Worm (Caenorhabditis elegans) whole organism, young adult: Measurements from ENCODE around the gene mks-2.

Experiments
- B0035.1 ChIP-seq: sonication (generic microtip); optimal IDR thresholded peaks from 2 replicates; lab custom pipeline; 2016; ENCODE audit warnings: missing genetic modification characterization, mild to moderate bottlenecking, missing compliant biosample characterization, missing genotype, missing genetic modification reagents
- D2030.7 ChIP-seq: fragments of 200-800 bp; sonication (Bioruptor generic); IDR thresholded peaks from 2 replicates; pipeline ENCODE4 v1.3.6; 2022; ENCODE audit warnings: missing genetic modification reagents, missing genetic modification characterization, missing compliant biosample characterization
- F23B12.7 ChIP-seq: sonication (generic microtip); optimal IDR thresholded peaks from 2 replicates; lab custom pipeline; 2017; ENCODE audit warnings: missing genetic modification characterization, mild to moderate bottlenecking, missing compliant biosample characterization, antibody characterized with exemption, moderate library complexity; ENCODE audit not compliant: insufficient read depth
- F33H1.4 ChIP-seq: fragments of 200-800 bp; sonication (Bioruptor generic); IDR thresholded peaks from 2 replicates; pipeline ENCODE4 v1.3.6; 2022; ENCODE audit warnings: missing genetic modification reagents, missing genetic modification characterization, missing compliant biosample characterization
- F37B4.10 ChIP-seq: fragments of 200-800 bp; sonication (Bioruptor generic); IDR thresholded peaks from 2 replicates; pipeline ENCODE4 v1.3.6; 2022; ENCODE audit warnings: missing genetic modification characterization, missing compliant biosample characterization
- F49E8.2 ChIP-seq: sonication (generic microtip); optimal IDR thresholded peaks from 3 replicates; lab custom pipeline; 2017; ENCODE audit warnings: missing genetic modification characterization, mild to moderate bottlenecking, missing compliant biosample characterization, antibody characterized with exemption, moderate library complexity; ENCODE audit not compliant: insufficient read depth
- F52B5.7 ChIP-seq: sonication (generic microtip); optimal IDR thresholded peaks from 2 replicates; lab custom pipeline; 2016; ENCODE audit warnings: mild to moderate bottlenecking, missing genetic modification characterization, missing compliant biosample characterization
- F55B11.4 ChIP-seq: sonication (generic microtip); optimal IDR thresholded peaks from 2 replicates; lab custom pipeline; 2016; ENCODE audit warnings: missing compliant biosample characterization, missing genetic modification characterization, borderline replicate concordance; ENCODE audit not compliant: insufficient read depth
- F57C9.4 ChIP-seq: sonication (generic microtip); optimal IDR thresholded peaks from 2 replicates; lab custom pipeline; 2017; ENCODE audit warnings: mild to moderate bottlenecking, missing genetic modification characterization, missing compliant biosample characterization
- T07F8.4 ChIP-seq: sonication (generic microtip); optimal IDR thresholded peaks from 2 replicates; lab custom pipeline; 2016; ENCODE audit warnings: mild to moderate bottlenecking, missing genetic modification characterization, moderate library complexity, missing compliant biosample characterization
- ZK185.1 ChIP-seq: sonication (generic microtip); optimal IDR thresholded peaks from 2 replicates; lab custom pipeline; 2016; ENCODE audit warnings: mild to moderate bottlenecking, missing genetic modification characterization, missing compliant biosample characterization; ENCODE audit not compliant: poor library complexity, severe bottlenecking
- akir-1 ChIP-seq: fragments of 200-800 bp; sonication (Bioruptor generic); optimal IDR thresholded peaks from 2 replicates; lab custom pipeline; 2018; ENCODE audit warnings: mild to moderate bottlenecking, missing genetic modification characterization, moderate library complexity, missing compliant biosample characterization
- ama-1 ChIP-seq, 3 experiments: fragments of 150-350 bp in 1 of 3; sonication (generic microtip) in 2 of 3; optimal IDR thresholded peaks; 2 replicates each; lab custom pipeline; 2014 to 2018; ENCODE audit warnings: missing biosample characterization in 2 of 3, missing genetic modification characterization in 2 of 3, missing genetic modification reagents in 2 of 3
- aptf-3 ChIP-seq: fragments of 200-800 bp; sonication (Bioruptor generic); IDR thresholded peaks from 2 replicates; pipeline ENCODE4 v1.3.6; 2022; ENCODE audit warnings: missing genetic modification characterization, missing compliant biosample characterization
- athp-1 ChIP-seq: sonication (generic microtip); optimal IDR thresholded peaks from 2 replicates; lab custom pipeline; 2017; ENCODE audit warnings: mild to moderate bottlenecking, missing genetic modification characterization, missing compliant biosample characterization
- attf-3 ChIP-seq: fragments of 200-800 bp; sonication (Bioruptor generic); conservative IDR thresholded peaks from 2 replicates; pipeline ENCODE4 v1.3.6; 2022; ENCODE audit warnings: missing genetic modification reagents, missing genetic modification characterization, missing compliant biosample characterization
- attf-5 ChIP-seq: fragments of 200-800 bp; sonication (Bioruptor generic); optimal IDR thresholded peaks from 2 replicates; lab custom pipeline; 2018; ENCODE audit warnings: mild to moderate bottlenecking, missing genetic modification characterization, missing compliant biosample characterization
- cebp-1 ChIP-seq, 2 experiments: fragments of 200-800 bp in 1 of 2; sonication (Bioruptor generic) in 1 of 2; sonication (generic microtip) in 1 of 2; IDR thresholded peaks in 1 of 2; optimal IDR thresholded peaks in 1 of 2; 2 replicates each; pipeline versions ENCODE4 v1.3.6 to Lab custom; 2017 to 2022; ENCODE audit warnings: missing compliant biosample characterization in 2 of 2, missing genetic modification characterization in 2 of 2, mild to moderate bottlenecking in 1 of 2, missing genetic modification reagents in 1 of 2, moderate library complexity in 1 of 2
- cebp-2 ChIP-seq: fragments of 200-800 bp; sonication (Bioruptor generic); IDR thresholded peaks from 2 replicates; pipeline ENCODE4 v1.3.6; 2022; ENCODE audit warnings: missing genetic modification characterization, missing compliant biosample characterization
- ceh-58 ChIP-seq: fragments of 200-800 bp; sonication (Bioruptor generic); IDR thresholded peaks from 2 replicates; pipeline ENCODE4 v1.3.6; 2022; ENCODE audit warnings: missing genetic modification characterization, missing compliant biosample characterization
- ceh-79 ChIP-seq: sonication (generic microtip); optimal IDR thresholded peaks from 2 replicates; lab custom pipeline; 2017; ENCODE audit warnings: mild to moderate bottlenecking, missing genetic modification characterization, missing compliant biosample characterization
- die-1 ChIP-seq: sonication (generic microtip); optimal IDR thresholded peaks from 2 replicates; lab custom pipeline; 2016; ENCODE audit warnings: missing genotype, mild to moderate bottlenecking, missing genetic modification characterization, missing compliant biosample characterization
- dox-1 ChIP-seq: fragments of 200-800 bp; sonication (Bioruptor generic); IDR thresholded peaks from 2 replicates; pipeline ENCODE4 v1.3.6; 2022; ENCODE audit warnings: missing genetic modification reagents, missing genetic modification characterization, missing compliant biosample characterization
- dpff-1 ChIP-seq: sonication (generic microtip); optimal IDR thresholded peaks from 2 replicates; lab custom pipeline; 2017; ENCODE audit warnings: mild to moderate bottlenecking, missing genetic modification characterization, missing compliant biosample characterization
- efl-1 ChIP-seq: fragments of 150-350 bp; optimal IDR thresholded peaks from 2 replicates; lab custom pipeline; 2014; ENCODE audit warnings: missing biosample characterization, missing genetic modification reagents, missing genetic modification characterization
- hmg-1.2 ChIP-seq: fragments of 200-800 bp; sonication (Bioruptor generic); IDR thresholded peaks from 2 replicates; pipeline ENCODE4 v1.3.6; 2022; ENCODE audit warnings: missing genetic modification reagents, missing genetic modification characterization, missing compliant biosample characterization
- hmg-20 ChIP-seq: fragments of 200-800 bp; sonication (Bioruptor generic); IDR thresholded peaks from 2 replicates; pipeline ENCODE4 v1.3.6; 2022; ENCODE audit warnings: missing genetic modification reagents, missing genetic modification characterization, missing compliant biosample characterization
- lin-40 ChIP-seq: sonication (generic microtip); optimal IDR thresholded peaks from 2 replicates; lab custom pipeline; 2016; ENCODE audit warnings: missing genetic modification characterization, mild to moderate bottlenecking, missing compliant biosample characterization, missing genotype, missing genetic modification reagents
- lin-54 ChIP-seq: fragments of 200-800 bp; sonication (Bioruptor generic); optimal IDR thresholded peaks from 2 replicates; lab custom pipeline; 2018; ENCODE audit warnings: mild to moderate bottlenecking, missing genetic modification characterization, missing compliant biosample characterization
- lir-1 ChIP-seq: fragments of 200-800 bp; sonication (Bioruptor generic); conservative IDR thresholded peaks from 2 replicates; pipeline ENCODE4 v1.3.6; 2022; ENCODE audit warnings: missing genetic modification reagents, missing genetic modification characterization, missing compliant biosample characterization
- madf-10 ChIP-seq: sonication (generic microtip); optimal IDR thresholded peaks from 2 replicates; lab custom pipeline; 2016; ENCODE audit warnings: mild to moderate bottlenecking, missing genetic modification characterization, missing compliant biosample characterization
- madf-8 ChIP-seq: fragments of 200-800 bp; sonication (Bioruptor generic); conservative IDR thresholded peaks from 2 replicates; pipeline ENCODE4 v1.3.6; 2022; ENCODE audit warnings: missing genetic modification reagents, missing genetic modification characterization, missing compliant biosample characterization
- nhr-120 ChIP-seq: fragments of 200-800 bp; sonication (Bioruptor generic); IDR thresholded peaks from 2 replicates; pipeline ENCODE4 v1.3.6; 2022; ENCODE audit warnings: missing genetic modification characterization, missing compliant biosample characterization
- nhr-179 ChIP-seq: sonication (generic microtip); optimal IDR thresholded peaks from 2 replicates; lab custom pipeline; 2016; ENCODE audit warnings: mild to moderate bottlenecking, missing genetic modification characterization, missing compliant biosample characterization
- nhr-80 ChIP-seq: sonication (generic microtip); optimal IDR thresholded peaks from 2 replicates; lab custom pipeline; 2016; ENCODE audit warnings: missing genetic modification characterization, missing compliant biosample characterization
- rec-8 ChIP-seq, 2 experiments: sonication (generic microtip); optimal IDR thresholded peaks; 2 replicates each; lab custom pipeline; 2016; ENCODE audit warnings: mild to moderate bottlenecking in 2 of 2, missing genetic modification characterization in 2 of 2, missing genetic modification reagents in 2 of 2, missing genotype in 2 of 2, missing biosample characterization in 1 of 2, missing compliant biosample characterization in 1 of 2, moderate library complexity in 1 of 2
- repo-1 ChIP-seq: sonication (generic microtip); optimal IDR thresholded peaks from 2 replicates; lab custom pipeline; 2017; ENCODE audit warnings: mild to moderate bottlenecking, missing genetic modification characterization, missing compliant biosample characterization
- snpc-4 ChIP-seq, 5 experiments: fragments of 150-350 bp in 1 of 5; sonication (generic microtip) in 4 of 5; optimal IDR thresholded peaks; 2 replicates each; lab custom pipeline; 2014 to 2018; ENCODE audit warnings: missing genetic modification characterization in 5 of 5, missing biosample characterization in 3 of 5, antibody characterized with exemption in 2 of 5, mild to moderate bottlenecking in 2 of 5, missing compliant biosample characterization in 2 of 5, missing genotype in 2 of 5, moderate library complexity in 2 of 5, missing genetic modification reagents in 1 of 5
- sptf-2 ChIP-seq: fragments of 200-800 bp; sonication (Bioruptor generic); optimal IDR thresholded peaks from 2 replicates; lab custom pipeline; 2018; ENCODE audit warnings: mild to moderate bottlenecking, missing genetic modification characterization, missing compliant biosample characterization
- tbp1 ChIP-seq: fragments of 200-800 bp; sonication (Bioruptor generic); optimal IDR thresholded peaks from 2 replicates; lab custom pipeline; 2018; ENCODE audit warnings: mild to moderate bottlenecking, missing genetic modification characterization, missing compliant biosample characterization
- tbx-9 ChIP-seq: sonication (generic microtip); optimal IDR thresholded peaks from 2 replicates; lab custom pipeline; 2016; ENCODE audit warnings: borderline replicate concordance, missing genetic modification characterization, inconsistent platforms, missing compliant biosample characterization
- tlf-1 ChIP-seq: fragments of 200-800 bp; sonication (Bioruptor generic); optimal IDR thresholded peaks from 2 replicates; lab custom pipeline; 2018; ENCODE audit warnings: mild to moderate bottlenecking, missing genetic modification characterization, missing compliant biosample characterization
- zfh-2 ChIP-seq: fragments of 200-800 bp; sonication (Bioruptor generic); conservative IDR thresholded peaks from 2 replicates; pipeline ENCODE4 v1.3.6; 2022; ENCODE audit warnings: missing genetic modification reagents, missing genetic modification characterization, missing compliant biosample characterization
- zim-3 ChIP-seq: sonication (generic microtip); optimal IDR thresholded peaks from 2 replicates; lab custom pipeline; 2017; ENCODE audit warnings: mild to moderate bottlenecking, missing genetic modification characterization, moderate library complexity, missing compliant biosample characterization
- ztf-25 ChIP-seq: fragments of 200-800 bp; sonication (Bioruptor generic); IDR thresholded peaks from 2 replicates; pipeline ENCODE4 v1.3.6; 2022; ENCODE audit warnings: missing genetic modification reagents, missing genetic modification characterization, missing compliant biosample characterization

The mks-2 gene

DNA sequence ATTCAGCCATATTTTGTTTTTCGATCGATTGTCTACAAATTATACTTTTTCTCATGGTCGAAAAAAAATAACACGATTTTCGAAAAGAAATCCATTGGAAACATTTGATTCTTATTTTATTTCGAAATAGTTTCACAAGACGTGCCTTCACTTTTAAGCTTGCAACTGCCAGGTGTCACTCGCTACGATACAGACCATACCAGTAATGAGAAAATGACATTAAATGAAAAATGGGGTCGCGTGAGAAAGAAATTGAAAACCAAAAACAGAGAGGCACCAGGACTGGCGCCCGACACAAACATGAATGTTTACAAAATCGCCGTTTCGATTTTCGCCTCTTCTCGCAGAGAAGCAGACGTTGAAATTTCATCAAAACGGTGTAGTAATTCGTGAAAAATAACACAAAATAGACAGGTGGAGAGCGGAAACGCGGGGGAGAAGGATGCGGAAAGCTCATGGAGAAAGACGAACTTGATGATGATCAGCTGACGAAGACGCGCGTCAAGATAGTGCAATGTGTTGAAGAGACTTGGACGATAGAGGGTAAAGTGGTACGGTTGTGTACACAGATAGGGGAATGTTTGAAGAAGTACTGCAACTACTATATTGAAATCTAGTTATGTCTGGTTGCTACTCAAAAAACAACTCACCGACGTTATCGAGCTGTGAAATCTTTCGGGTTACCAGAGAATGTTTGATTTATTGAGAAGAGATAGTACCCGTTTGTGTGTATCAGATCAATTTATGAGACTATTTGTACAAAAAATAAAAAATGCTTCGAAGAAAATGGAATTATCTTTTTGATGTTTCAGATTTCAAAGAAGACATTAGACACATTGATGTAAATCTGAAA is 17.1 kb upstream of the mks-2 start:
- TF ChIP-seq hmg-1.2 (GFP tag; lab: Robert Waterston, UW) (peak; percentile 18; the same call in 1 of the 2 replicates), aptf-3 (no peak), tbp1 (GFP tag; lab: Kevin White, UChicago) (no peak), F57C9.4 (no peak), madf-8 (no peak), F55B11.4 (tag; lab: Kevin White, UChicago) (no peak), lin-40 (tag; lab: Kevin White, UChicago) (no peak), F33H1.4 (GFP tag; lab: Robert Waterston, UW) (no peak), ZK185.1 (tag; lab: Kevin White, UChicago) (no peak), efl-1 (GFP tag; lab: Kevin White, UChicago) (no peak), akir-1 (no peak), dox-1 (GFP tag; lab: Robert Waterston, UW) (no peak), F37B4.10 (GFP tag; lab: Robert Waterston, UW) (no peak), T07F8.4 (tag; lab: Kevin White, UChicago) (no peak), tlf-1 (GFP tag; lab: Kevin White, UChicago) (no peak), lir-1 (no peak), lin-54 (no peak), attf-5 (GFP tag; lab: Kevin White, UChicago) (peak; percentile 15), rec-8 (tag; optimal IDR thresholded peaks at IDR 0.05; lab: Kevin White, UChicago) (no peak), dpff-1 (tag; lab: Kevin White, UChicago) (no peak), cebp-1 (GFP tag; IDR thresholded peaks at IDR 0.05; lab: Robert Waterston, UW) (peak; percentile 71; the same call in 1 of the 2 replicates), cebp-1 (tag; optimal IDR thresholded peaks at IDR 0.05; lab: Kevin White, UChicago) (peak; percentile 72), repo-1 (tag; lab: Kevin White, UChicago) (no peak), tbx-9 (tag; lab: Kevin White, UChicago) (no peak), B0035.1 (tag; lab: Kevin White, UChicago) (no peak), F23B12.7 (tag; lab: Kevin White, UChicago) (peak; percentile 14), nhr-80 (tag; lab: Kevin White, UChicago) (peak; percentile 39), snpc-4 (GFP tag; optimal IDR thresholded peaks at IDR 0.05; lab: Kevin White, UChicago) (no peak), snpc-4 (tag; optimal IDR thresholded peaks at IDR 0.05; lab: Kevin White, UChicago) (peak in 1 of 4 experiments; percentile 20), cebp-2 (GFP tag; lab: Robert Waterston, UW) (no peak), nhr-120 (GFP tag; lab: Robert Waterston, UW) (no peak), ceh-58 (no peak), D2030.7 (GFP tag; lab: Robert Waterston, UW) (no peak), F49E8.2 (tag; lab: Kevin White, UChicago) (no peak), zfh-2 (GFP tag; lab: Robert Waterston, UW) (no peak), F52B5.7 (tag; lab: Kevin White, UChicago) (no peak), ceh-79 (tag; lab: Kevin White, UChicago) (no peak), hmg-20 (GFP tag; lab: Robert Waterston, UW) (no peak), attf-3 (GFP tag; lab: Robert Waterston, UW) (no peak), die-1 (no peak), ama-1 (optimal IDR thresholded peaks at IDR 0.05; lab: Kevin White, UChicago) (no peak), ama-1 (GFP tag; optimal IDR thresholded peaks at IDR 0.05; lab: Kevin White, UChicago) (no peak), athp-1 (no peak), nhr-179 (tag; lab: Kevin White, UChicago) (no peak), ztf-25 (GFP tag; lab: Robert Waterston, UW) (no peak), madf-10 (no peak), sptf-2 (GFP tag; lab: Kevin White, UChicago) (no peak), zim-3 (tag; lab: Kevin White, UChicago) (no peak)
